Worm (Caenorhabditis elegans) whole organism, late embryonic: ENCODE measurements around the gene apc-2.

Experiments
- fax-1 ChIP-seq: sonication (generic microtip); optimal IDR thresholded peaks from 2 replicates; lab custom pipeline; 2016; ENCODE audit warnings: missing genotype, missing genetic modification characterization, missing compliant biosample characterization
- hlh-8 ChIP-seq: sonication (generic microtip); optimal IDR thresholded peaks from 2 replicates; lab custom pipeline; 2016; ENCODE audit warnings: missing genotype, missing genetic modification characterization, missing compliant biosample characterization
- mec-3 ChIP-seq: sonication (generic microtip); optimal IDR thresholded peaks from 2 replicates; lab custom pipeline; 2016; ENCODE audit warnings: borderline replicate concordance, missing genetic modification characterization, missing compliant biosample characterization

DNA sequence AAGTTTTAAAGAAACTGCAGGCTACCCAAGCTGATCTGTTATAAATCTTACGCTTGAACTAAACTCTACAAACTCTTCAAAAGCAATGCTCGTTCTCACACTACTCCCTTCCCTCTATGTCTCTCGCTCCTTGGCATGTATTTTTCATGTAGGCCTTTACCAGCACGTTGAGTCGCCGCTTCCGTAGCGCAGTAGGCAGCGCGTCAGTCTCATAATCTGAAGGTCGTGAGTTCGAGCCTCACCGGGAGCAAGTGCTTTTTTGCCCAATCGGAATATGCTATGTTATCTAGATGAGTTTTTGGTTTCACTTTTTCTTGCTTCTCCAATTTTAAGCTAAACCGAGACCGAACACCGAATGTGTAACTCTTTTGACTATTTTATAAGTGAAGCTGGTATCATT lies 26.0 kb downstream of the apc-2 start:
- TF ChIP-seq mec-3 (no peak), fax-1 (tag; lab: Kevin White, UChicago) (peak; percentile 40), hlh-8 (peak; percentile 17)
